Fruit fly (Drosophila melanogaster): ENCODE results near the gene CG11841.
A peak's percentile ranks its signal among the peaks of the same experiment; 100 is the strongest.

The CG11841 gene

DNA sequence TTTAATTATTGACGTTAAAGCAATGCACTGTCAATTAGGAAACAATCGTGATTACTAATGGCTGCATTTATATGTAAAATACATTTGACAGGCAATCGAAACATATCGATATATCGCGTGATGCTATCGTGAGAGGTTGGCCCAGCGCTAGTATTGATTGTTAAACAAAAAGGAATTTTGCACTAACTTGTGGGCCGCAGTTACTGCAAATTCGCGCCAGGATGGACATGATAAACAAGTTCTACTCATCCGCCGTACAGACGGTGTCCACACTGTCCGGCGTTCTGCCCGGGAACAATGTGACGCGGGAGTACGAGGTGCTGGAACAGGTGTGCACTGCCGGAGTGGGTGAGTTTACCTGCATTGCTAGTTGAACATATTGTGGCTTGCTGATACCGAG, 23.7 kb upstream of the CG11841 start, which contains the start of the genes eIF4E6 and CG1951 (continued):
- TF ChIP-seq Dll (GFP tag; IDR thresholded peaks at IDR 0.05; ENCODE audit: partially characterized antibody) (peak; percentile 95), CG7987 (GFP tag; optimal IDR thresholded peaks at IDR 0.05) (peak; percentile 16), gsb (GFP tag; IDR thresholded peaks at IDR 0.05) (no peak), psq (GFP tag; optimal IDR thresholded peaks at IDR 0.05) (no peak), CG14014 (GFP tag; IDR thresholded peaks at IDR 0.05) (no peak), Hey (tag; optimal IDR thresholded peaks at IDR 0.05) (no peak), HLH4C (GFP tag; IDR thresholded peaks at IDR 0.05; ENCODE audit: partially characterized antibody) (peak; percentile 93), CG14860 (GFP tag; IDR thresholded peaks at IDR 0.05; ENCODE audit: partially characterized antibody) (peak; percentile 95), HmgD (GFP tag; optimal IDR thresholded peaks at IDR 0.05) (peak; percentile 28), Meics (GFP tag; optimal IDR thresholded peaks at IDR 0.05) (no peak), amos (GFP tag; IDR thresholded peaks at IDR 0.05; ENCODE audit: partially characterized antibody) (peak; percentile 97), CG34224 (GFP tag; IDR thresholded peaks at IDR 0.05; ENCODE audit: partially characterized antibody) (peak; percentile 96), CG9797 (GFP tag; optimal IDR thresholded peaks at IDR 0.05) (no peak), Opbp (GFP tag; IDR thresholded peaks at IDR 0.05; ENCODE audit: partially characterized antibody) (peak; percentile 98), mld (GFP tag; IDR thresholded peaks at IDR 0.05; ENCODE audit: partially characterized antibody) (peak; percentile 93), CG8924 (tag; optimal IDR thresholded peaks at IDR 0.05) (peak; percentile 58), sqz (GFP tag; optimal IDR thresholded peaks at IDR 0.05) (no peak), CG10274 (GFP tag; optimal IDR thresholded peaks at IDR 0.05) (no peak), Six4 (GFP tag; optimal IDR thresholded peaks at IDR 0.05) (no peak), hbn (GFP tag; IDR thresholded peaks at IDR 0.05; ENCODE audit: partially characterized antibody) (peak; percentile 90), ab (GFP tag; optimal IDR thresholded peaks at IDR 0.05) (no peak), dm (GFP tag; optimal IDR thresholded peaks at IDR 0.05) (peak; percentile 23), Nf-YA (GFP tag; IDR thresholded peaks at IDR 0.05) (no peak), ems (GFP tag; optimal IDR thresholded peaks at IDR 0.05) (no peak), stwl (tag; optimal IDR thresholded peaks at IDR 0.05) (peak; percentile 87), CG7928 (GFP tag; optimal IDR thresholded peaks at IDR 0.05) (no peak), CG2202 (tag; optimal IDR thresholded peaks at IDR 0.05) (no peak), sd (tag; optimal IDR thresholded peaks at IDR 0.05) (peak; percentile 69), Dbx (GFP tag; IDR thresholded peaks at IDR 0.05) (no peak), Med (GFP tag) (peak; percentile 86), Max (GFP tag; optimal IDR thresholded peaks at IDR 0.05) (no peak), danr (GFP tag; IDR thresholded peaks at IDR 0.05) (no peak), CG6791 (GFP tag; IDR thresholded peaks at IDR 0.05; ENCODE audit: partially characterized antibody) (peak; percentile 96), onecut (GFP tag; IDR thresholded peaks at IDR 0.05) (peak; percentile 99), insv (GFP tag; optimal IDR thresholded peaks at IDR 0.05) (peak in 1 of 2 experiments; percentile 12), unc-4 (GFP tag; IDR thresholded peaks at IDR 0.05; ENCODE audit: partially characterized antibody) (peak; percentile 94), CG4328 (GFP tag; optimal IDR thresholded peaks at IDR 0.05) (no peak), slbo (GFP tag; IDR thresholded peaks at IDR 0.05) (no peak), NC2β (GFP tag; optimal IDR thresholded peaks at IDR 0.05) (no peak), hb (GFP tag; IDR thresholded peaks at IDR 0.05; ENCODE audit: partially characterized antibody) (peak; percentile 92), MBD-R2 (GFP tag; IDR thresholded peaks at IDR 0.05) (peak; percentile 92), CG31388 (GFP tag; optimal IDR thresholded peaks at IDR 0.05) (no peak), gfzf (GFP tag; optimal IDR thresholded peaks at IDR 0.05) (peak; percentile 21), CG4617 (GFP tag; optimal IDR thresholded peaks at IDR 0.05; ENCODE audit: borderline replicate concordance) (peak; percentile 90), ato (GFP tag; IDR thresholded peaks at IDR 0.05; ENCODE audit: partially characterized antibody) (peak; percentile 88), CG6175 (GFP tag; IDR thresholded peaks at IDR 0.05) (no peak), CG13287 (GFP tag; IDR thresholded peaks at IDR 0.05; ENCODE audit: partially characterized antibody) (peak; percentile 98), CG1647 (GFP tag; optimal IDR thresholded peaks at IDR 0.05) (no peak), CG13123 (GFP tag; optimal IDR thresholded peaks at IDR 0.05) (no peak), Myb (GFP tag; optimal IDR thresholded peaks at IDR 0.05) (peak; percentile 47)
